Worm (Caenorhabditis elegans): ENCODE results near the gene Y108G3AL.2.

- TF ChIP-seq skn-1 (tag; optimal IDR thresholded peaks at IDR 0.05) (no peak), nhr-25 (tag; optimal IDR thresholded peaks at IDR 0.05) (no peak), ztf-4 (tag; optimal IDR thresholded peaks at IDR 0.05) (no peak), sea-2 (GFP tag; optimal IDR thresholded peaks at IDR 0.05) (no peak), nhr-77 (tag; optimal IDR thresholded peaks at IDR 0.05) (no peak), unc-62 (GFP tag; optimal IDR thresholded peaks at IDR 0.05) (no peak), snpc-4 (tag; optimal IDR thresholded peaks at IDR 0.05) (no peak), fkh-10 (GFP tag; optimal IDR thresholded peaks at IDR 0.05) (no peak), tbx-2 (tag; optimal IDR thresholded peaks at IDR 0.05) (no peak), nhr-237 (tag; optimal IDR thresholded peaks at IDR 0.05) (no peak)
These were observed 16.7 kb upstream of the Y108G3AL.2 start for ce11 chrV:150059-150458.
